Fruit fly (Drosophila melanogaster): ENCODE results near the gene CG4098.

CG4098 gene

dm6 chr3L:16580049-16580448, 29.1 kb downstream of the CG4098 start, which contains the start of gene nxf2 (continued):
- TF ChIP-seq HLH4C (GFP tag; IDR thresholded peaks at IDR 0.05; ENCODE audit: partially characterized antibody), result 0 out of 3 replicates have a peak, but pooled peaks have one; percentile 28
- TF ChIP-seq p53 (GFP tag; optimal IDR thresholded peaks at IDR 0.05), result no peak
- TF ChIP-seq bigmax (GFP tag; optimal IDR thresholded peaks at IDR 0.05), result no peak
- TF ChIP-seq Dll (GFP tag; IDR thresholded peaks at IDR 0.05; ENCODE audit: partially characterized antibody), result peak; percentile 59; the same call in 2 of the 4 replicates
- no peak for TF ChIP-seq gt (GFP tag; IDR thresholded peaks at IDR 0.05)
- no peak for TF ChIP-seq CG6654 (GFP tag; optimal IDR thresholded peaks at IDR 0.05)
- TF ChIP-seq CG1024 (GFP tag; IDR thresholded peaks at IDR 0.05), result no peak
- no peak for TF ChIP-seq wek (GFP tag; optimal IDR thresholded peaks at IDR 0.05)
- no peak for TF ChIP-seq D19B (GFP tag; optimal IDR thresholded peaks at IDR 0.05)
- no peak for TF ChIP-seq psq (GFP tag; optimal IDR thresholded peaks at IDR 0.05)
- TF ChIP-seq az2 (GFP tag; optimal IDR thresholded peaks at IDR 0.05), result no peak
- no peak for TF ChIP-seq oc (tag; optimal IDR thresholded peaks at IDR 0.05)
- no peak for TF ChIP-seq CG32532 (GFP tag; IDR thresholded peaks at IDR 0.05)
- TF ChIP-seq CG10431 (GFP tag; optimal IDR thresholded peaks at IDR 0.05), result no peak
- TF ChIP-seq CG3847 (GFP tag; IDR thresholded peaks at IDR 0.05), result no peak
- no peak for TF ChIP-seq B-H2 (GFP tag; optimal IDR thresholded peaks at IDR 0.05)
- TF ChIP-seq inv (GFP tag; IDR thresholded peaks at IDR 0.05; ENCODE audit: partially characterized antibody), result no peak
- TF ChIP-seq CG3407 (GFP tag; optimal IDR thresholded peaks at IDR 0.05), result no peak
- no peak for TF ChIP-seq CG11085 (GFP tag; IDR thresholded peaks at IDR 0.05)
- no peak for TF ChIP-seq gro (GFP tag; optimal IDR thresholded peaks at IDR 0.05)
- no peak for TF ChIP-seq CG8765 (GFP tag; IDR thresholded peaks at IDR 0.05)
- no peak for TF ChIP-seq CG31441 (GFP tag; IDR thresholded peaks at IDR 0.05)
- no peak for TF ChIP-seq CG30403 (GFP tag; optimal IDR thresholded peaks at IDR 0.05)
- TF ChIP-seq CG4424 (GFP tag; optimal IDR thresholded peaks at IDR 0.05), result no peak
- TF ChIP-seq CG2120 (GFP tag; optimal IDR thresholded peaks at IDR 0.05), result no peak
- TF ChIP-seq CG16779 (GFP tag; IDR thresholded peaks at IDR 0.05), result no peak
- TF ChIP-seq unc-4 (GFP tag; IDR thresholded peaks at IDR 0.05; ENCODE audit: partially characterized antibody), result peak; percentile 54
- TF ChIP-seq CG11247 (GFP tag; IDR thresholded peaks at IDR 0.05), result no peak
- TF ChIP-seq CG10274 (GFP tag; optimal IDR thresholded peaks at IDR 0.05), result no peak
- no peak for TF ChIP-seq CG6175 (GFP tag; IDR thresholded peaks at IDR 0.05)
- peak; percentile 68 for TF ChIP-seq bbx (GFP tag; IDR thresholded peaks at IDR 0.05; ENCODE audit: partially characterized antibody)
- TF ChIP-seq CG16813 (GFP tag; IDR thresholded peaks at IDR 0.05; ENCODE audit: partially characterized antibody), result peak; percentile 55; the same call in 2 of the 3 replicates
- no peak for TF ChIP-seq zen2 (GFP tag; IDR thresholded peaks at IDR 0.05; ENCODE audit: partially characterized antibody)
- no peak for TF ChIP-seq Dfd (GFP tag; optimal IDR thresholded peaks at IDR 0.05)
- no peak for TF ChIP-seq gfzf (GFP tag; optimal IDR thresholded peaks at IDR 0.05)
- peak; percentile 83 for TF ChIP-seq sens (GFP tag)
- TF ChIP-seq tin (GFP tag; optimal IDR thresholded peaks at IDR 0.05), result no peak
- no peak for TF ChIP-seq CG13775 (GFP tag; optimal IDR thresholded peaks at IDR 0.05)

- TF ChIP-seq CG17829 (tag; optimal IDR thresholded peaks at IDR 0.05), result peak; percentile 13
- 0 out of 2 replicates have a peak, but pooled peaks have one; percentile 34 for TF ChIP-seq vvl (GFP tag; IDR thresholded peaks at IDR 0.05)
- TF ChIP-seq Dip3 (GFP tag; optimal IDR thresholded peaks at IDR 0.05), result peak; percentile 3
- no peak for TF ChIP-seq Jarid2 (GFP tag; optimal IDR thresholded peaks at IDR 0.05)
- TF ChIP-seq Hmr (GFP tag; optimal IDR thresholded peaks at IDR 0.05), result peak; percentile 11
- TF ChIP-seq Neu2 (GFP tag; optimal IDR thresholded peaks at IDR 0.05; ENCODE audit: borderline replicate concordance), result no peak
- TF ChIP-seq Deaf1 (tag; optimal IDR thresholded peaks at IDR 0.05), result peak; percentile 10
- TF ChIP-seq fu2 (GFP tag; optimal IDR thresholded peaks at IDR 0.05), result no peak
- TF ChIP-seq CG1603 (tag; optimal IDR thresholded peaks at IDR 0.05), result peak; percentile 67
- TF ChIP-seq CG16813 (GFP tag; IDR thresholded peaks at IDR 0.05; ENCODE audit: partially characterized antibody), result peak; percentile 47; the same call in 2 of the 3 replicates
- TF ChIP-seq jumu (GFP tag; optimal IDR thresholded peaks at IDR 0.05), result peak; percentile 6
- TF ChIP-seq gsb (GFP tag; IDR thresholded peaks at IDR 0.05), result no peak
- TF ChIP-seq CG11247 (GFP tag; IDR thresholded peaks at IDR 0.05), result no peak
- 0 out of 2 replicates have a peak, but pooled peaks have one; percentile 20 for TF ChIP-seq CG31441 (GFP tag; IDR thresholded peaks at IDR 0.05)
- peak; percentile 9 for TF ChIP-seq NC2β (GFP tag; optimal IDR thresholded peaks at IDR 0.05)
- TF ChIP-seq Elba2 (GFP tag; optimal IDR thresholded peaks at IDR 0.05), result peak; percentile 3
Observed at dm6 chr3L:16574307-16574946, 34.7 kb downstream of the CG4098 start, which contains the start of gene mbf1. TSS of gene mbf1 (plus strand) at chr3L:16574436.
